Worm (Caenorhabditis elegans) whole organism, L3 larva: ENCODE data around the gene F52H2.1.

Source experiments
- R02D3.7 ChIP-seq: fragments of 150-350 bp; optimal IDR thresholded peaks from 2 replicates; lab custom pipeline; 2014; ENCODE audit warnings: missing biosample characterization, missing genetic modification characterization
- ZK546.5 ChIP-seq: sonication (generic microtip); optimal IDR thresholded peaks from 2 replicates; lab custom pipeline; 2017; ENCODE audit warnings: missing biosample characterization, missing genetic modification characterization
- aly-2 ChIP-seq: fragments of 150-350 bp; optimal IDR thresholded peaks from 2 replicates; lab custom pipeline; 2014; ENCODE audit warnings: missing biosample characterization, missing genetic modification characterization
- ama-1 ChIP-seq: fragments of 150-350 bp; optimal IDR thresholded peaks from 2 replicates; lab custom pipeline; 2018
- ceh-16 ChIP-seq: sonication (generic microtip); optimal IDR thresholded peaks from 2 replicates; lab custom pipeline; 2017; ENCODE audit warnings: missing biosample characterization, missing genetic modification characterization
- ceh-28 ChIP-seq: fragments of 150-350 bp; optimal IDR thresholded peaks from 2 replicates; lab custom pipeline; 2014; ENCODE audit warnings: missing biosample characterization, missing genetic modification reagents, missing genetic modification characterization
- ceh-82 ChIP-seq: fragments of 150-350 bp; optimal IDR thresholded peaks from 2 replicates; lab custom pipeline; 2014; ENCODE audit warnings: missing biosample characterization, missing genetic modification characterization
- ceh-9 ChIP-seq: sonication (generic microtip); optimal IDR thresholded peaks from 2 replicates; lab custom pipeline; 2018; ENCODE audit warnings: missing biosample characterization, missing genetic modification characterization
- daf-12 ChIP-seq: fragments of 150-350 bp; optimal IDR thresholded peaks from 2 replicates; lab custom pipeline; 2014; ENCODE audit warnings: missing biosample characterization, missing genetic modification reagents, missing genetic modification characterization
- egl-27 ChIP-seq: sonication (generic microtip); optimal IDR thresholded peaks from 4 replicates; lab custom pipeline; 2017; ENCODE audit warnings: missing biosample characterization, missing genetic modification reagents, missing genetic modification characterization
- egl-5 ChIP-seq: fragments of 150-350 bp; optimal IDR thresholded peaks from 2 replicates; lab custom pipeline; 2017; ENCODE audit warnings: missing biosample characterization, missing genetic modification reagents, missing genetic modification characterization, inconsistent platforms
- elt-1 ChIP-seq: fragments of 150-350 bp; optimal IDR thresholded peaks from 2 replicates; lab custom pipeline; 2014; ENCODE audit warnings: missing biosample characterization, missing genetic modification characterization
- elt-2 ChIP-seq: sonication (generic microtip); optimal IDR thresholded peaks from 2 replicates; lab custom pipeline; 2016; ENCODE audit warnings: missing genetic modification reagents, mild to moderate bottlenecking, missing genetic modification characterization, missing compliant biosample characterization
- elt-3 ChIP-seq, 3 experiments: fragments of 150-350 bp in 1 of 3; sonication (generic microtip) in 2 of 3; optimal IDR thresholded peaks; 2 replicates in 2 of 3; 4 replicates in 1 of 3; lab custom pipeline; 2014 to 2017; ENCODE audit warnings: missing biosample characterization in 3 of 3, missing genetic modification characterization in 3 of 3
- eor-1 ChIP-seq, 2 experiments: fragments of 150-350 bp; optimal IDR thresholded peaks; 2 replicates each; lab custom pipeline; 2014 to 2018; ENCODE audit warnings: missing biosample characterization in 2 of 2, missing genetic modification characterization in 2 of 2
- fkh-10 ChIP-seq: sonication (generic microtip); optimal IDR thresholded peaks from 2 replicates; lab custom pipeline; 2017; ENCODE audit warnings: missing biosample characterization, missing genetic modification reagents, missing genetic modification characterization
- fkh-2 ChIP-seq: fragments of 150-350 bp; optimal IDR thresholded peaks from 2 replicates; lab custom pipeline; 2014; ENCODE audit warnings: missing biosample characterization, missing genetic modification reagents, missing genetic modification characterization
- fos-1 ChIP-seq: fragments of 150-350 bp; optimal IDR thresholded peaks from 2 replicates; lab custom pipeline; 2014; ENCODE audit warnings: missing biosample characterization, missing genetic modification characterization
- hmg-11 ChIP-seq: sonication (generic microtip); optimal IDR thresholded peaks from 2 replicates; lab custom pipeline; 2016; ENCODE audit warnings: missing genetic modification characterization, missing compliant biosample characterization
- jun-1 ChIP-seq: fragments of 150-350 bp; optimal IDR thresholded peaks from 2 replicates; lab custom pipeline; 2014; ENCODE audit warnings: missing biosample characterization, missing genetic modification reagents, missing genetic modification characterization
- lin-15B ChIP-seq: fragments of 150-350 bp; optimal IDR thresholded peaks from 2 replicates; lab custom pipeline; 2014; ENCODE audit warnings: missing biosample characterization, missing genetic modification characterization
- lin-39 ChIP-seq: fragments of 150-350 bp; optimal IDR thresholded peaks from 2 replicates; lab custom pipeline; 2018; ENCODE audit warnings: missing biosample characterization, missing genetic modification reagents, missing genetic modification characterization
- lsy-12 ChIP-seq: sonication (generic microtip); optimal IDR thresholded peaks from 2 replicates; lab custom pipeline; 2016; ENCODE audit warnings: mild to moderate bottlenecking, missing genetic modification characterization, missing compliant biosample characterization
- mdl-1 ChIP-seq: fragments of 150-350 bp; optimal IDR thresholded peaks from 2 replicates; lab custom pipeline; 2014; ENCODE audit warnings: missing biosample characterization, missing genetic modification characterization
- mml-1 ChIP-seq: fragments of 150-350 bp; sonication (generic microtip); optimal IDR thresholded peaks from 3 replicates; lab custom pipeline; 2014; ENCODE audit warnings: missing biosample characterization, missing genetic modification characterization
- nfya-1 ChIP-seq: sonication (generic microtip); optimal IDR thresholded peaks from 2 replicates; lab custom pipeline; 2017; ENCODE audit warnings: missing genetic modification characterization, mild to moderate bottlenecking, missing compliant biosample characterization, antibody characterized with exemption, moderate library complexity; ENCODE audit not compliant: insufficient read depth
- nhr-11 ChIP-seq: fragments of 150-350 bp; optimal IDR thresholded peaks from 2 replicates; lab custom pipeline; 2014; ENCODE audit warnings: missing biosample characterization, missing genetic modification characterization
- nhr-12 ChIP-seq: fragments of 150-350 bp; optimal IDR thresholded peaks from 2 replicates; lab custom pipeline; 2014; ENCODE audit warnings: missing biosample characterization, missing genetic modification characterization
- nhr-23 ChIP-seq: fragments of 150-350 bp; optimal IDR thresholded peaks from 2 replicates; lab custom pipeline; 2014; ENCODE audit warnings: missing biosample characterization, missing genetic modification reagents, missing genetic modification characterization
- nhr-237 ChIP-seq: fragments of 150-350 bp; optimal IDR thresholded peaks from 2 replicates; lab custom pipeline; 2014; ENCODE audit warnings: missing biosample characterization, missing genetic modification characterization
- nhr-25 ChIP-seq: sonication (generic microtip); optimal IDR thresholded peaks from 2 replicates; lab custom pipeline; 2017; ENCODE audit warnings: missing biosample characterization, missing genetic modification characterization
- nhr-28 ChIP-seq: fragments of 150-350 bp; optimal IDR thresholded peaks from 2 replicates; lab custom pipeline; 2014; ENCODE audit warnings: missing biosample characterization, missing genetic modification characterization
- nhr-43 ChIP-seq: sonication (generic microtip); optimal IDR thresholded peaks from 2 replicates; lab custom pipeline; 2016; ENCODE audit warnings: mild to moderate bottlenecking, missing genetic modification characterization, missing compliant biosample characterization; ENCODE audit not compliant: poor library complexity, severe bottlenecking
- nhr-67 ChIP-seq: fragments of 150-350 bp; optimal IDR thresholded peaks from 2 replicates; lab custom pipeline; 2014; ENCODE audit warnings: missing biosample characterization, missing genetic modification characterization
- nhr-76 ChIP-seq: fragments of 150-350 bp; sonication (generic microtip); optimal IDR thresholded peaks from 5 replicates; lab custom pipeline; 2014; ENCODE audit warnings: missing biosample characterization, missing genetic modification characterization
- nhr-77 ChIP-seq: fragments of 150-350 bp; optimal IDR thresholded peaks from 2 replicates; lab custom pipeline; 2014; ENCODE audit warnings: missing biosample characterization, missing genetic modification characterization
- pha-4 ChIP-seq: fragments of 150-350 bp; optimal IDR thresholded peaks from 2 replicates; lab custom pipeline; 2014; ENCODE audit warnings: missing biosample characterization, missing genetic modification reagents, missing genetic modification characterization
- pqm-1 ChIP-seq: fragments of 150-350 bp; optimal IDR thresholded peaks from 2 replicates; lab custom pipeline; 2017; ENCODE audit warnings: missing biosample characterization, missing genetic modification characterization, inconsistent platforms
- sea-2 ChIP-seq: fragments of 150-350 bp; sonication (generic microtip); optimal IDR thresholded peaks from 4 replicates; lab custom pipeline; 2014; ENCODE audit warnings: missing biosample characterization, missing genetic modification reagents, missing genetic modification characterization
- skn-1 ChIP-seq: fragments of 150-350 bp; optimal IDR thresholded peaks from 2 replicates; lab custom pipeline; 2014; ENCODE audit warnings: missing biosample characterization, missing genetic modification characterization
- snpc-4 ChIP-seq: fragments of 150-350 bp; optimal IDR thresholded peaks from 2 replicates; lab custom pipeline; 2014; ENCODE audit warnings: missing biosample characterization, missing genetic modification characterization
- tbx-2 ChIP-seq: sonication (generic microtip); optimal IDR thresholded peaks from 2 replicates; lab custom pipeline; 2016; ENCODE audit warnings: mild to moderate bottlenecking, missing genetic modification characterization, missing compliant biosample characterization
- unc-39 ChIP-seq: sonication (generic microtip); optimal IDR thresholded peaks from 4 replicates; lab custom pipeline; 2017; ENCODE audit warnings: missing biosample characterization, missing genetic modification characterization
- unc-62 ChIP-seq: fragments of 150-350 bp; sonication (generic microtip); optimal IDR thresholded peaks from 4 replicates; lab custom pipeline; 2014; ENCODE audit warnings: missing biosample characterization, missing genetic modification reagents, missing genetic modification characterization
- zag-1 ChIP-seq: fragments of 150-350 bp; optimal IDR thresholded peaks from 2 replicates; lab custom pipeline; 2014; ENCODE audit warnings: missing biosample characterization, missing genetic modification characterization
- ztf-11 ChIP-seq: fragments of 150-350 bp; optimal IDR thresholded peaks from 2 replicates; lab custom pipeline; 2014; ENCODE audit warnings: missing biosample characterization, missing genetic modification characterization
- ztf-4 ChIP-seq: fragments of 150-350 bp; optimal IDR thresholded peaks from 2 replicates; lab custom pipeline; 2014; ENCODE audit warnings: missing biosample characterization, missing genetic modification characterization

Gene F52H2.1

ce11 chrX:2553433-2553860, 19.5 kb upstream of the F52H2.1 start:
- TF ChIP-seq nhr-23 (peak; percentile 66), nhr-11 (no peak), elt-2 (tag; lab: Kevin White, UChicago) (peak; percentile 55), ceh-28 (tag; lab: Kevin White, UChicago) (peak; percentile 39), nfya-1 (tag; lab: Kevin White, UChicago) (peak; percentile 78), unc-39 (tag; lab: Kevin White, UChicago) (no peak), fkh-10 (GFP tag; lab: Kevin White, UChicago) (no peak), hmg-11 (tag; lab: Kevin White, UChicago) (peak; percentile 86), ztf-4 (tag; lab: Kevin White, UChicago) (no peak), ceh-9 (tag; lab: Kevin White, UChicago) (no peak), nhr-12 (tag; lab: Kevin White, UChicago) (no peak), mml-1 (tag; lab: Kevin White, UChicago) (no peak), nhr-76 (tag; lab: Kevin White, UChicago) (no peak), pqm-1 (tag; lab: Kevin White, UChicago) (peak; percentile 31), nhr-43 (peak; percentile 59), tbx-2 (tag; lab: Kevin White, UChicago) (peak; percentile 59), fkh-2 (no peak), egl-27 (tag; lab: Kevin White, UChicago) (peak; percentile 76), skn-1 (tag; lab: Kevin White, UChicago) (peak; percentile 75), aly-2 (tag; lab: Kevin White, UChicago) (no peak), lin-15B (tag; lab: Kevin White, UChicago) (peak; percentile 3), ama-1 (lab: Kevin White, UChicago) (no peak), ceh-82 (peak; percentile 43), egl-5 (peak; percentile 38), unc-62 (GFP tag; lab: Kevin White, UChicago) (no peak), nhr-237 (tag; lab: Kevin White, UChicago) (no peak), lsy-12 (peak; percentile 76), elt-3 (tag; optimal IDR thresholded peaks at IDR 0.05; lab: Kevin White, UChicago) (peak in 1 of 3 experiments; percentile 51), ceh-16 (no peak), fos-1 (no peak), eor-1 (tag; optimal IDR thresholded peaks at IDR 0.05; lab: Kevin White, UChicago) (no peak), nhr-67 (no peak), mdl-1 (tag; lab: Kevin White, UChicago) (no peak), nhr-77 (tag; lab: Kevin White, UChicago) (no peak), ztf-11 (tag; lab: Kevin White, UChicago) (no peak), ZK546.5 (no peak), nhr-28 (tag; lab: Kevin White, UChicago) (no peak), nhr-25 (tag; lab: Kevin White, UChicago) (peak; percentile 83), pha-4 (tag; lab: Kevin White, UChicago) (peak; percentile 57), zag-1 (tag; lab: Kevin White, UChicago) (no peak), lin-39 (peak; percentile 56), sea-2 (GFP tag; lab: Kevin White, UChicago) (no peak), daf-12 (tag; lab: Kevin White, UChicago) (no peak), snpc-4 (tag; lab: Kevin White, UChicago) (no peak), R02D3.7 (tag; lab: Kevin White, UChicago) (peak; percentile 24), jun-1 (tag; lab: Kevin White, UChicago) (peak; percentile 70), elt-1 (peak; percentile 39)
